Fruit fly (Drosophila melanogaster) whole organism, pupa: ENCODE results near the gene CG42763.

ENCODE experiments used
- CG10348 ChIP-seq: fragments of 200-800 bp; sonication (Bioruptor generic); IDR thresholded peaks from 2 replicates; pipeline ENCODE4 v1.3.6; 2022; ENCODE audit warnings: missing biosample characterization, missing genetic modification characterization
- CG12605 ChIP-seq: fragments of 200-800 bp; sonication (Bioruptor generic); IDR thresholded peaks from 2 replicates; pipeline ENCODE4 v1.3.6; 2022; ENCODE audit warnings: missing biosample characterization, missing genetic modification characterization
- CG13204 ChIP-seq: fragments of 200-800 bp; sonication (Bioruptor generic); optimal IDR thresholded peaks from 2 replicates; lab custom pipeline; 2018; ENCODE audit warnings: missing biosample characterization, mild to moderate bottlenecking, missing genetic modification characterization, moderate library complexity
- CG14655 ChIP-seq: fragments of 200-800 bp; sonication (Bioruptor generic); optimal IDR thresholded peaks from 3 replicates; lab custom pipeline; 2017; ENCODE audit warnings: mild to moderate bottlenecking, missing biosample characterization, missing genetic modification reagents, missing genetic modification characterization
- CG15710 ChIP-seq: fragments of 200-800 bp; sonication (Bioruptor generic); optimal IDR thresholded peaks from 2 replicates; lab custom pipeline; 2018; ENCODE audit warnings: missing biosample characterization, mild to moderate bottlenecking, missing genetic modification characterization, moderate library complexity
- CG17806 ChIP-seq: fragments of 200-800 bp; sonication (Bioruptor generic); optimal IDR thresholded peaks from 2 replicates; lab custom pipeline; 2018; ENCODE audit warnings: missing biosample characterization, mild to moderate bottlenecking, missing genetic modification characterization, moderate library complexity
- CG32121 ChIP-seq: fragments of 200-800 bp; sonication (Bioruptor generic); IDR thresholded peaks from 2 replicates; pipeline ENCODE4 v1.3.6; 2022; ENCODE audit warnings: missing biosample characterization, missing genetic modification characterization
- CG34367 ChIP-seq: fragments of 200-800 bp; sonication (Bioruptor generic); optimal IDR thresholded peaks from 2 replicates; lab custom pipeline; 2018; ENCODE audit warnings: missing biosample characterization, mild to moderate bottlenecking, missing genetic modification characterization
- CG4496 ChIP-seq: fragments of 200-800 bp; sonication (Bioruptor generic); IDR thresholded peaks from 3 replicates; pipeline ENCODE4 v1.3.6; 2022; ENCODE audit warnings: missing biosample characterization, missing genetic modification characterization
- CG8159 ChIP-seq: fragments of 200-800 bp; sonication (Bioruptor generic); optimal IDR thresholded peaks from 3 replicates; lab custom pipeline; 2018; ENCODE audit warnings: missing biosample characterization, mild to moderate bottlenecking, missing genetic modification characterization, moderate library complexity
- CG8301 ChIP-seq: fragments of 200-800 bp; sonication (Bioruptor generic); optimal IDR thresholded peaks from 2 replicates; lab custom pipeline; 2018; ENCODE audit warnings: missing biosample characterization, mild to moderate bottlenecking, missing genetic modification characterization
- CG9948 ChIP-seq: fragments of 200-800 bp; sonication (Bioruptor generic); optimal IDR thresholded peaks from 2 replicates; lab custom pipeline; 2018; ENCODE audit warnings: missing biosample characterization, mild to moderate bottlenecking, missing genetic modification characterization, moderate library complexity
- D1 ChIP-seq: fragments of 200-800 bp; sonication (Bioruptor generic); optimal IDR thresholded peaks from 2 replicates; lab custom pipeline; 2018; ENCODE audit warnings: missing biosample characterization, mild to moderate bottlenecking, missing genetic modification characterization, moderate library complexity
- EcR ChIP-seq: fragments of 200-800 bp; sonication (Bioruptor generic); optimal IDR thresholded peaks from 3 replicates; lab custom pipeline; 2019; ENCODE audit warnings: missing biosample characterization, missing genetic modification characterization, mild to moderate bottlenecking, moderate library complexity, missing genetic modification reagents
- Ets98B ChIP-seq: fragments of 200-800 bp; sonication (Bioruptor generic); IDR thresholded peaks from 2 replicates; pipeline ENCODE4 v1.3.6; 2022; ENCODE audit warnings: missing biosample characterization, missing genetic modification characterization
- Pif1A ChIP-seq: fragments of 200-800 bp; sonication (Bioruptor generic); optimal IDR thresholded peaks from 3 replicates; lab custom pipeline; 2016; ENCODE audit warnings: missing biosample characterization, missing genetic modification characterization
- Pif1B ChIP-seq: fragments of 200-800 bp; sonication (Bioruptor generic); optimal IDR thresholded peaks from 3 replicates; lab custom pipeline; 2016; ENCODE audit warnings: missing biosample characterization, missing genetic modification characterization
- Snoo ChIP-seq: fragments of 200-800 bp; sonication (Bioruptor generic); optimal IDR thresholded peaks from 3 replicates; lab custom pipeline; 2017; ENCODE audit warnings: missing biosample characterization, mild to moderate bottlenecking, missing genetic modification characterization, inconsistent platforms
- fd96Ca ChIP-seq: fragments of 200-800 bp; sonication (Bioruptor generic); IDR thresholded peaks from 3 replicates; pipeline ENCODE4 v1.3.6; 2022; ENCODE audit warnings: missing biosample characterization, missing genetic modification characterization
- gl ChIP-seq: fragments of 200-800 bp; sonication (Bioruptor generic); optimal IDR thresholded peaks from 2 replicates; lab custom pipeline; 2018; ENCODE audit warnings: missing biosample characterization, mild to moderate bottlenecking, missing genetic modification characterization
- rn ChIP-seq: fragments of 200-800 bp; sonication (Bioruptor generic); IDR thresholded peaks from 2 replicates; pipeline ENCODE4 v1.3.6; 2022; ENCODE audit warnings: missing biosample characterization, missing genetic modification characterization

The CG42763 gene

DNA sequence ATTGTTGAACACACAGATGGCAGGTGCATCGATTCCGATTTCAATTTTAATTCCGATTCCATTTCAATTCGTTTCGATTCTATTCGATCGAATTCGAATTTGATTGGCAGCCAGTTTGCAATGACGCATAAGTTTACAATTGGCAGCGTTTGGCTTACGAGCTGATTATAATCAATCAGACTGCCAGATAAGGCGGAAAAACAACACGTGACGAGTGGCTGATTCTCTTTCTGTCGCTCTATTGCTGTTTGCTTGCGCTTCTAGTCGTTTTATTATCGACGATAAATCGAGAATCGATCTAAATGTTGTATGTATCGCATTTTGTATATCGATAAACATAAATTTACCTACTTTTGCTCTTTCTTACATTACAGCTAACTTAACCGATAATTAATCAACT lies 40.2 kb downstream of the CG42763 start:
- TF ChIP-seq CG8159 (tag; lab: Kevin White, UChicago) (no peak), Ets98B (no peak), rn (GFP tag; lab: Robert Waterston, UW) (no peak), Pif1A (GFP tag; lab: Kevin White, UChicago) (no peak), CG13204 (GFP tag; lab: Kevin White, UChicago) (no peak), CG14655 (GFP tag; lab: Kevin White, UChicago) (no peak), CG8301 (tag; lab: Kevin White, UChicago) (no peak), CG9948 (tag; lab: Kevin White, UChicago) (no peak), fd96Ca (no peak), CG12605 (GFP tag; lab: Robert Waterston, UW) (no peak), EcR (GFP tag; lab: Kevin White, UChicago) (no peak), CG32121 (GFP tag; lab: Robert Waterston, UW) (no peak), CG34367 (tag; lab: Kevin White, UChicago) (no peak), CG15710 (no peak), CG10348 (GFP tag; lab: Robert Waterston, UW) (no peak), gl (tag; lab: Kevin White, UChicago) (no peak), CG17806 (tag; lab: Kevin White, UChicago) (no peak), D1 (tag; lab: Kevin White, UChicago) (no peak)

DNA sequence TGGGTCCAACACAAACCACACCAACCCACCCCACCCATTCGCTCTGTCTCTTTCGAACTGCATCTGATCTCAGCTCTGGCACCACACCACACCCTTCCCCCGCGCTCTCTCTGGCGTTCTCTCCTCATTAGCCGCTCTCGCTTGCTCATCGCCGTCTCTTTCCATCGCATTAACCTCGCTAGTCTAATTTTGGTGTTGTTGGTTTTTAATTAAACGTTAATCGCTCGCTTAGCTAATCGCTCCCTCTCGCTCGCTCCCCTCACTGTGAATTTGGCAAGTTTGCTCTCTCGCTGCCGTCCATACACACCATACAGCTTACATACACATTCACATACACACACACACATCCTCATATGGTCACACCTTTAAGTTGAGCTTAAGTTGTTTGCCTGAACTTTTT lies 40.8 kb downstream of the CG42763 start:
- TF ChIP-seq Pif1B (GFP tag; lab: Kevin White, UChicago) (no peak), CG9948 (tag; lab: Kevin White, UChicago) (no peak), CG4496 (no peak), CG8301 (tag; lab: Kevin White, UChicago) (no peak), CG15710 (no peak), gl (tag; lab: Kevin White, UChicago) (no peak), CG8159 (tag; lab: Kevin White, UChicago) (no peak), CG10348 (GFP tag; lab: Robert Waterston, UW) (no peak), CG32121 (GFP tag; lab: Robert Waterston, UW) (no peak), Snoo (tag; lab: Kevin White, UChicago) (no peak), Pif1A (GFP tag; lab: Kevin White, UChicago) (no peak), CG17806 (tag; lab: Kevin White, UChicago) (no peak), Ets98B (no peak), CG12605 (GFP tag; lab: Robert Waterston, UW) (no peak), rn (GFP tag; lab: Robert Waterston, UW) (no peak), CG14655 (GFP tag; lab: Kevin White, UChicago) (no peak), fd96Ca (no peak), D1 (tag; lab: Kevin White, UChicago) (no peak)

DNA sequence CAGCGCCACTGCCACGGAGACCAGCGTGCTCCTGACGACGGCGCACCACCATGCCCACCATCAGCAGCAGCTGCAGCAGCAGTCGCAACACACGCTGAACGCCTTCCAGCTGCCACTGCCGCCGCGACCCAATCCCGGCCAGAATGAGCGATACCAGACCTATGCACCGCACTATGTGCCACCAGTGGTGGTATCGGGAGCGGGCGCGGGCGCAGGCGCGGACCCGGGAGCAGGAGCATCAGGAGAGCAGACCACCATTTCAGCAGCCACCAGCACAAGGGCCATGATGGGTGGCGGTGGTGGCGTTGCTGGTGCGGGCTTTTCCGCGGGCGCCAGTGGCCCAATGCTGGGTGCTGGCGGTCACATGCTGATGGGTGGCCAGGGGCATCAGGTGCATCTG lies 41.8 kb downstream of the CG42763 start:
- no peak for TF ChIP-seq CG12605 (GFP tag; lab: Robert Waterston, UW)
- TF ChIP-seq D1 (tag; lab: Kevin White, UChicago): no peak
- TF ChIP-seq Pif1A (GFP tag; lab: Kevin White, UChicago): no peak
- TF ChIP-seq CG15710: no peak
- TF ChIP-seq CG8159 (tag; lab: Kevin White, UChicago): no peak
- TF ChIP-seq CG14655 (GFP tag; lab: Kevin White, UChicago): no peak
- TF ChIP-seq Pif1B (GFP tag; lab: Kevin White, UChicago): no peak
- no peak for TF ChIP-seq CG32121 (GFP tag; lab: Robert Waterston, UW)
- no peak for TF ChIP-seq CG8301 (tag; lab: Kevin White, UChicago)

DNA sequence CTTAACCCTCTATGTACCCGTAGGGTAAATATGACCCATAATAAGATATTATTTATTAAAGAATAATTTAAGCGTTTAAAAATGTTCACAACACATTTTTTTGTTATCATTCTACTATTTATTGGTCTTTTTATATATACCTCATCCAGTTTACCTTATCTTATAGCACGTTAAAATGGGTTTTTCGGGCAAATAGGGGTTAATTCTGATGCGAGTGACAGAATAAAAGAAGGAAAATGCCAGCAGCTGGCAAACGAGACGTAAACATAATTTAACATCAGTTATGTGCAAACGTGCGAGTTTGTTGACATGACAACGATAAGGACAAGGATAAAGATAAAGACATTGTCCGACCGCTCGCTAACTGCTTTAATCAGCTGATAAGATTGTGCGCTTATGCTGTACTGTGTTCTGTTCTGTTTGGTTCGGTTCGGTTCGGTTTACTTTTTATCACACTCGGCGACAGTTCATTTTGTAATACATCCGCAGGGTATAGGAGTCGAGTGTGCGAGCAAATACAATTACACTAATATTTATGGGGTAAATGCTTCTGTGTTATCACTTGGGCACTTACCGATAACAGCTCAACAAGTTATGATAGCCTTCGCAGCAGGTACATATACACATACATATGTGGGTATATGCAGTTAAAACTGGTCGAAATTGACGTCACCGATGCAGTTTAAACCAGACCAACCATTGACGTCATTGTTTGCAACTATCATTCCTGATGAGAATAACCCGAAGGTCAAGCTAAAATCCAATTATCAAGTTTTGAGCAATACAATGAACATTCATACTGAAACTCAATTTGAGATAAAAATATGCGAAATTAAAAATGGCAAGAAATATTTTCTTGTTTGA lies 44.2 kb downstream of the CG42763 start:
- TF ChIP-seq Snoo (tag; lab: Kevin White, UChicago): peak; percentile 19
- TF ChIP-seq Pif1B (GFP tag; lab: Kevin White, UChicago): no peak
- TF ChIP-seq CG8159 (tag; lab: Kevin White, UChicago): no peak
- TF ChIP-seq CG10348 (GFP tag; lab: Robert Waterston, UW): no peak
- peak; percentile 55 for TF ChIP-seq CG15710
- no peak for TF ChIP-seq fd96Ca
- no peak for TF ChIP-seq rn (GFP tag; lab: Robert Waterston, UW)
- TF ChIP-seq CG8301 (tag; lab: Kevin White, UChicago): peak; percentile 40
- TF ChIP-seq EcR (GFP tag; lab: Kevin White, UChicago): peak; percentile 82
- no peak for TF ChIP-seq CG14655 (GFP tag; lab: Kevin White, UChicago)
- no peak for TF ChIP-seq CG12605 (GFP tag; lab: Robert Waterston, UW)
- TF ChIP-seq CG9948 (tag; lab: Kevin White, UChicago): peak; percentile 33
- no peak for TF ChIP-seq CG4496
- TF ChIP-seq CG13204 (GFP tag; lab: Kevin White, UChicago): no peak
- TF ChIP-seq gl (tag; lab: Kevin White, UChicago): no peak
- peak; percentile 24 for TF ChIP-seq Pif1A (GFP tag; lab: Kevin White, UChicago)
- TF ChIP-seq CG17806 (tag; lab: Kevin White, UChicago): peak; percentile 52
- no peak for TF ChIP-seq CG34367 (tag; lab: Kevin White, UChicago)
- peak; percentile 9; the same call in 1 of the 2 replicates for TF ChIP-seq Ets98B
- no peak for TF ChIP-seq CG32121 (GFP tag; lab: Robert Waterston, UW)
- TF ChIP-seq D1 (tag; lab: Kevin White, UChicago): no peak
- TF ChIP-seq, all 21 proteins: peak for 8
